Worm (Caenorhabditis elegans) whole organism, L3 larva: Measurements from ENCODE around the gene uda-1.
A peak's percentile ranks its signal among the peaks of the same experiment; 100 is the strongest.

Source experiments
- aly-2 ChIP-seq: fragments of 150-350 bp; optimal IDR thresholded peaks from 2 replicates; lab custom pipeline; 2014; ENCODE audit warnings: missing biosample characterization, missing genetic modification characterization
- ama-1 ChIP-seq: fragments of 150-350 bp; optimal IDR thresholded peaks from 2 replicates; lab custom pipeline; 2018
- ceh-28 ChIP-seq: fragments of 150-350 bp; optimal IDR thresholded peaks from 2 replicates; lab custom pipeline; 2014; ENCODE audit warnings: missing biosample characterization, missing genetic modification reagents, missing genetic modification characterization
- ceh-82 ChIP-seq: fragments of 150-350 bp; optimal IDR thresholded peaks from 2 replicates; lab custom pipeline; 2014; ENCODE audit warnings: missing biosample characterization, missing genetic modification characterization
- ceh-9 ChIP-seq: sonication (generic microtip); optimal IDR thresholded peaks from 2 replicates; lab custom pipeline; 2018; ENCODE audit warnings: missing biosample characterization, missing genetic modification characterization
- egl-5 ChIP-seq: fragments of 150-350 bp; optimal IDR thresholded peaks from 2 replicates; lab custom pipeline; 2017; ENCODE audit warnings: missing biosample characterization, missing genetic modification reagents, missing genetic modification characterization, inconsistent platforms
- elt-1 ChIP-seq: fragments of 150-350 bp; optimal IDR thresholded peaks from 2 replicates; lab custom pipeline; 2014; ENCODE audit warnings: missing biosample characterization, missing genetic modification characterization
- elt-2 ChIP-seq: sonication (generic microtip); optimal IDR thresholded peaks from 2 replicates; lab custom pipeline; 2016; ENCODE audit warnings: missing genetic modification reagents, mild to moderate bottlenecking, missing genetic modification characterization, missing compliant biosample characterization
- elt-3 ChIP-seq, 3 experiments: fragments of 150-350 bp in 1 of 3; sonication (generic microtip) in 2 of 3; optimal IDR thresholded peaks; 2 replicates in 2 of 3; 4 replicates in 1 of 3; lab custom pipeline; 2014 to 2017; ENCODE audit warnings: missing biosample characterization in 3 of 3, missing genetic modification characterization in 3 of 3
- eor-1 ChIP-seq, 2 experiments: fragments of 150-350 bp; optimal IDR thresholded peaks; 2 replicates each; lab custom pipeline; 2014 to 2018; ENCODE audit warnings: missing biosample characterization in 2 of 2, missing genetic modification characterization in 2 of 2
- fkh-2 ChIP-seq: fragments of 150-350 bp; optimal IDR thresholded peaks from 2 replicates; lab custom pipeline; 2014; ENCODE audit warnings: missing biosample characterization, missing genetic modification reagents, missing genetic modification characterization
- fos-1 ChIP-seq: fragments of 150-350 bp; optimal IDR thresholded peaks from 2 replicates; lab custom pipeline; 2014; ENCODE audit warnings: missing biosample characterization, missing genetic modification characterization
- hmg-11 ChIP-seq: sonication (generic microtip); optimal IDR thresholded peaks from 2 replicates; lab custom pipeline; 2016; ENCODE audit warnings: missing genetic modification characterization, missing compliant biosample characterization
- lin-15B ChIP-seq: fragments of 150-350 bp; optimal IDR thresholded peaks from 2 replicates; lab custom pipeline; 2014; ENCODE audit warnings: missing biosample characterization, missing genetic modification characterization
- lin-39 ChIP-seq: fragments of 150-350 bp; optimal IDR thresholded peaks from 2 replicates; lab custom pipeline; 2018; ENCODE audit warnings: missing biosample characterization, missing genetic modification reagents, missing genetic modification characterization
- lsy-12 ChIP-seq: sonication (generic microtip); optimal IDR thresholded peaks from 2 replicates; lab custom pipeline; 2016; ENCODE audit warnings: mild to moderate bottlenecking, missing genetic modification characterization, missing compliant biosample characterization
- mml-1 ChIP-seq: fragments of 150-350 bp; sonication (generic microtip); optimal IDR thresholded peaks from 3 replicates; lab custom pipeline; 2014; ENCODE audit warnings: missing biosample characterization, missing genetic modification characterization
- nfya-1 ChIP-seq: sonication (generic microtip); optimal IDR thresholded peaks from 2 replicates; lab custom pipeline; 2017; ENCODE audit warnings: missing genetic modification characterization, mild to moderate bottlenecking, missing compliant biosample characterization, antibody characterized with exemption, moderate library complexity; ENCODE audit not compliant: insufficient read depth
- nhr-11 ChIP-seq: fragments of 150-350 bp; optimal IDR thresholded peaks from 2 replicates; lab custom pipeline; 2014; ENCODE audit warnings: missing biosample characterization, missing genetic modification characterization
- nhr-12 ChIP-seq: fragments of 150-350 bp; optimal IDR thresholded peaks from 2 replicates; lab custom pipeline; 2014; ENCODE audit warnings: missing biosample characterization, missing genetic modification characterization
- nhr-23 ChIP-seq: fragments of 150-350 bp; optimal IDR thresholded peaks from 2 replicates; lab custom pipeline; 2014; ENCODE audit warnings: missing biosample characterization, missing genetic modification reagents, missing genetic modification characterization
- nhr-237 ChIP-seq: fragments of 150-350 bp; optimal IDR thresholded peaks from 2 replicates; lab custom pipeline; 2014; ENCODE audit warnings: missing biosample characterization, missing genetic modification characterization
- nhr-25 ChIP-seq: sonication (generic microtip); optimal IDR thresholded peaks from 2 replicates; lab custom pipeline; 2017; ENCODE audit warnings: missing biosample characterization, missing genetic modification characterization
- nhr-67 ChIP-seq: fragments of 150-350 bp; optimal IDR thresholded peaks from 2 replicates; lab custom pipeline; 2014; ENCODE audit warnings: missing biosample characterization, missing genetic modification characterization
- nhr-76 ChIP-seq: fragments of 150-350 bp; sonication (generic microtip); optimal IDR thresholded peaks from 5 replicates; lab custom pipeline; 2014; ENCODE audit warnings: missing biosample characterization, missing genetic modification characterization
- pha-4 ChIP-seq: fragments of 150-350 bp; optimal IDR thresholded peaks from 2 replicates; lab custom pipeline; 2014; ENCODE audit warnings: missing biosample characterization, missing genetic modification reagents, missing genetic modification characterization
- pqm-1 ChIP-seq: fragments of 150-350 bp; optimal IDR thresholded peaks from 2 replicates; lab custom pipeline; 2017; ENCODE audit warnings: missing biosample characterization, missing genetic modification characterization, inconsistent platforms
- sea-2 ChIP-seq: fragments of 150-350 bp; sonication (generic microtip); optimal IDR thresholded peaks from 4 replicates; lab custom pipeline; 2014; ENCODE audit warnings: missing biosample characterization, missing genetic modification reagents, missing genetic modification characterization
- snpc-4 ChIP-seq: fragments of 150-350 bp; optimal IDR thresholded peaks from 2 replicates; lab custom pipeline; 2014; ENCODE audit warnings: missing biosample characterization, missing genetic modification characterization
- tbx-2 ChIP-seq: sonication (generic microtip); optimal IDR thresholded peaks from 2 replicates; lab custom pipeline; 2016; ENCODE audit warnings: mild to moderate bottlenecking, missing genetic modification characterization, missing compliant biosample characterization
- zag-1 ChIP-seq: fragments of 150-350 bp; optimal IDR thresholded peaks from 2 replicates; lab custom pipeline; 2014; ENCODE audit warnings: missing biosample characterization, missing genetic modification characterization
- ztf-11 ChIP-seq: fragments of 150-350 bp; optimal IDR thresholded peaks from 2 replicates; lab custom pipeline; 2014; ENCODE audit warnings: missing biosample characterization, missing genetic modification characterization

uda-1 gene

ce11 chrV:9983529-9983928 lies 21.0 kb upstream of the uda-1 start:
- TF ChIP-seq ama-1 (peak; percentile 39), ceh-28 (tag; lab: Kevin White, UChicago) (no peak), elt-2 (peak; percentile 15)

ce11 chrV:9984821-9985220 lies 19.7 kb upstream of the uda-1 start:
- TF ChIP-seq elt-2 (peak; percentile 67), pha-4 (peak; percentile 45), zag-1 (no peak), nfya-1 (tag; lab: Kevin White, UChicago) (peak; percentile 45), nhr-11 (peak; percentile 75), egl-5 (no peak), hmg-11 (peak; percentile 3), pqm-1 (tag; lab: Kevin White, UChicago) (peak; percentile 60)

DNA sequence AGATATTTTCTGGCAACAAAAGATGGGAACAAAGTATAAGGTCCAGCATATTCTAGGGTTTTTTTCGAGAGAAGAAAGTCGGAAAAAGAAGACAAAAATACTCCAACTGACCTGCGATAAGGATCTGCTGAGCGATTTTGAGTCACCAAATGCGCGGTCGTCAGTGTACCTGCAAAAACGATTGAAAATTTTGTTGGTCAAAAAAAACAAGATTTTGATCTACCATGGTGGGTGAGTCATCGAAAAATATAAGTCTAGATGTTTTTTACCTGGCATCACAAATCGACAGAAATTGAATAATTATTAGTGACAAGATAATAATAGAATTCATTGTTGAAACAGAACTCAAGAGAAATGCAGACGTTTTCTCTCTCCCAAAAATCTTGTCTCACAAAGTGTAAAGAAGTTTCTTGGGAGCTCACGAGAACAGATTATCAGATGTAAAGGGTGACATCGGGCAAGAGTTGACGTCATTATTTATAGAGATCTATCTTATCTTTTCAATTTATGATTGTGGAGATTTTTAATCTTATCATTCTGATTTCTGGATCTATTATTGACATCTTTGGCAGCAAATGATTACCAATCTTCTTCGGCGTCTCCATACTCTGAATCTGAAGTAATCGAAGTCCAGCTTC lies 19.2 kb upstream of the uda-1 start:
- TF ChIP-seq elt-1 (tag; lab: Kevin White, UChicago) (peak; percentile 48), nhr-25 (tag; lab: Kevin White, UChicago) (no peak), fkh-2 (tag; lab: Kevin White, UChicago) (no peak), ceh-82 (no peak), hmg-11 (no peak), eor-1 (tag; optimal IDR thresholded peaks at IDR 0.05; lab: Kevin White, UChicago) (no peak), nhr-23 (tag; lab: Kevin White, UChicago) (no peak), aly-2 (tag; lab: Kevin White, UChicago) (no peak)
- TF ChIP-seq, all 47 proteins: peak for 1

ce11 chrV:9986177-9986576 lies 18.4 kb upstream of the uda-1 start, which contains the start of gene rmd-2:
Gene rmd-2 (minus strand): TSS chrV:9986277.
- TF ChIP-seq eor-1 (tag; optimal IDR thresholded peaks at IDR 0.05; lab: Kevin White, UChicago), result no peak
- no peak for TF ChIP-seq aly-2 (tag; lab: Kevin White, UChicago)
- no peak for TF ChIP-seq lin-39 (tag; lab: Kevin White, UChicago)
- TF ChIP-seq nhr-67, result no peak
- TF ChIP-seq mml-1 (tag; lab: Kevin White, UChicago), result no peak
- TF ChIP-seq nhr-237, result no peak
- TF ChIP-seq ceh-28 (tag; lab: Kevin White, UChicago), result no peak
- TF ChIP-seq ama-1, result no peak
- TF ChIP-seq lsy-12 (tag; lab: Kevin White, UChicago), result no peak
- TF ChIP-seq sea-2 (GFP tag; lab: Kevin White, UChicago), result no peak
- no peak for TF ChIP-seq nfya-1 (tag; lab: Kevin White, UChicago)
- no peak for TF ChIP-seq nhr-11
- TF ChIP-seq elt-2, result no peak
- TF ChIP-seq ceh-82, result no peak
- no peak for TF ChIP-seq nhr-23 (tag; lab: Kevin White, UChicago)
- no peak for TF ChIP-seq ztf-11 (tag; lab: Kevin White, UChicago)
- TF ChIP-seq nhr-25 (tag; lab: Kevin White, UChicago), result no peak
- no peak for TF ChIP-seq nhr-12 (tag; lab: Kevin White, UChicago)

DNA sequence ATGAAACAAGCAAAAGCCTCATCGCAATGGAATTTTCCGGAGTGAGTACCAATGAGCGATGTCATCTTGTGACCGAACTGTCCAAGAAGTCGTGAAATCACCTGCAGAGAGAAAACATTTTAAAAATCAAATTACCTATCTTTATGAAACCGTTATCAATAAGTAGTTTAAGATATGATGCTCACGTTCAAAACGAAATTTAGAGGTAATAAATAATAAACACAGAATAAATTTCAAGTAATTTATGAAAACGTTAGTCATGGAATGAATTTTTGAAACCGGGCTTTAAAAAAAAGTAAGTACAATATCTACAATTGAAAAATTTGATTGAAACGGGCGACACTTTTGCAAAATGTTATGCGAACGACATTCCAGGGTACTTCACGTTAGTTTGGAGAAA lies 16.9 kb upstream of the uda-1 start, which contains the start of gene C27H6.8:
C27H6.8 (minus strand) TSS at position 101 of the 400 bp plus-strand sequence.
- no peak for TF ChIP-seq nhr-237
- TF ChIP-seq fos-1 (tag; lab: Kevin White, UChicago), result no peak
- no peak for TF ChIP-seq ztf-11 (tag; lab: Kevin White, UChicago)
- TF ChIP-seq nhr-76 (tag; lab: Kevin White, UChicago), result no peak
- no peak for TF ChIP-seq lsy-12 (tag; lab: Kevin White, UChicago)
- no peak for TF ChIP-seq lin-15B
- TF ChIP-seq ceh-9 (tag; lab: Kevin White, UChicago), result no peak
- TF ChIP-seq elt-3 (tag; optimal IDR thresholded peaks at IDR 0.05; lab: Kevin White, UChicago), result no peak
- no peak for TF ChIP-seq tbx-2 (tag; lab: Kevin White, UChicago)
- TF ChIP-seq aly-2 (tag; lab: Kevin White, UChicago), result no peak
- TF ChIP-seq pqm-1 (tag; lab: Kevin White, UChicago), result no peak
- no peak for TF ChIP-seq ama-1
- TF ChIP-seq snpc-4 (tag; lab: Kevin White, UChicago), result no peak

DNA sequence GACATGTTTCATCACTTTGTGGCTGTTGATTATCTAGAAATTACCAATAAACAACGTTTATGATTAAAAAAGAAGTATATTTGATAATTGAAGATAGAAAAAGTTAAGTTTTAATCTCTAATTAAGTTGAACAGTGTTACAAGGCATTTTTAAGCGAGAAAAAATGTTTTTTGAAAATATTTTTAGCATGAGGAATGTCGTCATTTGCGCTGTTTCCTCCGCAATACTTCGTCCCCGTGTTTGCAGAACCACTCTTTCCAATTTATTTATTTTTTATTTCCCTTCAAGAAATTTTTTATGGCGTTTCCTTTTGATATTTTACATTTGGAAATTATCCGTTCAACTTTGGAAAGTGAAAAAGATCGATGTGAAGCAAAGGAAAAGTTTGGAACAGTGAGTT lies 12.9 kb upstream of the uda-1 start, which contains the start of the genes rde-1 and trpp-6:
rde-1 (minus strand) TSS at position 33 of the 400 bp plus-strand sequence.
trpp-6 (plus strand) TSS at position 286 of the 400 bp plus-strand sequence.
- TF ChIP-seq nhr-76 (tag; lab: Kevin White, UChicago) (no peak), nfya-1 (tag; lab: Kevin White, UChicago) (peak; percentile 23), hmg-11 (peak; percentile 37)
